Worm (Caenorhabditis elegans) whole organism, L4/young adult: ENCODE results near the gene fan-1.

Source experiments
- W03F9.2 ChIP-seq: fragments of 150-350 bp; optimal IDR thresholded peaks from 2 replicates; lab custom pipeline; 2014; ENCODE audit warnings: missing biosample characterization, missing genetic modification characterization
- him-1 ChIP-seq: sonication (generic microtip); optimal IDR thresholded peaks from 2 replicates; lab custom pipeline; 2016; ENCODE audit warnings: missing genotype, missing genetic modification reagents, missing genetic modification characterization, missing compliant biosample characterization

DNA sequence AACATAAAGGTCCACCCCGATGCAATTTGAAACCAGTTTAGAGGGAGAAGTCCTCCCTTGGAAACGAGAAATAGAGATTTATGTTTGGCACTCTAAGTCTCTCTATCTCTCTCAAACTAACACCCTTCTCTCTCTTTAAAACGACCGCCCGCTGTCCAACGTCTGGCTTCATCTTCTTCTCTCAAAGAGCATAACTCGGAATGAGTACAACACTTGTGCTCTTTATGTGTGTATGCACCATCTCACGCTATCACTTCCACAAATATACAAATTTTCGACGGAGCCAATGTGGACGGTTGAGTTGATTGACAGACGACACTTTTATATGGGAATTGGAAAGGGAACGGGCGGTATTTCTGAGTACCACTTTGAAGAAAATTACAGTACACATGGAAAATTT, 25.9 kb downstream of the fan-1 start:
- TF ChIP-seq him-1 (tag; lab: Kevin White, UChicago), result no peak
- no peak for TF ChIP-seq W03F9.2 (tag; lab: Kevin White, UChicago)
